Worm (Caenorhabditis elegans) whole organism, early embryonic: ENCODE results near the gene C46E10.3.

Experiments used
- F13C5.2 ChIP-seq: sonication (generic microtip); optimal IDR thresholded peaks from 2 replicates; lab custom pipeline; 2017; ENCODE audit warnings: mild to moderate bottlenecking, missing genetic modification characterization, inconsistent platforms, missing compliant biosample characterization
- ceh-13 ChIP-seq: fragments of 200-800 bp; sonication (Bioruptor generic); optimal IDR thresholded peaks from 2 replicates; lab custom pipeline; 2018; ENCODE audit warnings: mild to moderate bottlenecking, missing genetic modification characterization, missing compliant biosample characterization
- ceh-36 ChIP-seq: sonication (generic microtip); optimal IDR thresholded peaks from 2 replicates; lab custom pipeline; 2016; ENCODE audit warnings: missing genetic modification characterization, inconsistent platforms, missing compliant biosample characterization
- hmg-4 ChIP-seq: fragments of 200-800 bp; sonication (Bioruptor generic); optimal IDR thresholded peaks from 2 replicates; lab custom pipeline; 2018; ENCODE audit warnings: mild to moderate bottlenecking, missing genetic modification characterization, missing compliant biosample characterization
- pes-1 ChIP-seq: fragments of 200-800 bp; sonication (Bioruptor generic); IDR thresholded peaks from 2 replicates; pipeline ENCODE4 v1.3.6; 2022; ENCODE audit warnings: missing genetic modification reagents, missing genetic modification characterization, missing compliant biosample characterization
- tbx-37 ChIP-seq: fragments of 200-800 bp; sonication (Bioruptor generic); conservative IDR thresholded peaks from 2 replicates; pipeline ENCODE4 v1.3.6; 2022; ENCODE audit warnings: missing genetic modification reagents, missing genetic modification characterization, missing compliant biosample characterization
- tra-4 ChIP-seq: sonication (generic microtip); optimal IDR thresholded peaks from 2 replicates; lab custom pipeline; 2017; ENCODE audit warnings: missing genetic modification characterization, missing compliant biosample characterization

DNA sequence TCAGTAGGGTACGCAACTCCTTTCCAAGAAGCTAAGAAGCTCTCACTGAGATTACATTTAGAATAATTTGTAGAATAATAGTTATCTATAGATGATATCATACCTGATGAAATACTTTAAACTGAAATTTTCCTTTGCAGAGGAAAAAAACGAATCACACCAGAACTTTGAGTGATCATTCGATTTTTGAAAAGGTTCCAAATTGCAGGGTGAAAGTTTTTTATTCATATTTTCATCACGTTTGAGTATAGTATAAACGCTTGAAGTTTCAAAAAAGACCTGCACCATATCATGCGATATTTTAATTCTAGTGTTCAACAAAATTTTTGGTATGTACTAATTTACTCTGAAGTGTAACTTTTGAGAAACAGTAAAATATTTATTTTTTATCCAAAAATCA lies 6.5 kb upstream of the C46E10.3 start, which contains the start of gene srh-100:
- TF ChIP-seq pes-1 (GFP tag; lab: Robert Waterston, UW) (no peak), tra-4 (tag; lab: Kevin White, UChicago) (no peak), hmg-4 (GFP tag; lab: Kevin White, UChicago) (no peak), ceh-13 (no peak), tbx-37 (no peak), F13C5.2 (tag; lab: Kevin White, UChicago) (no peak), ceh-36 (tag; lab: Kevin White, UChicago) (no peak)
